Fruit fly (Drosophila melanogaster): ENCODE data around the gene Gpo3.

DNA sequence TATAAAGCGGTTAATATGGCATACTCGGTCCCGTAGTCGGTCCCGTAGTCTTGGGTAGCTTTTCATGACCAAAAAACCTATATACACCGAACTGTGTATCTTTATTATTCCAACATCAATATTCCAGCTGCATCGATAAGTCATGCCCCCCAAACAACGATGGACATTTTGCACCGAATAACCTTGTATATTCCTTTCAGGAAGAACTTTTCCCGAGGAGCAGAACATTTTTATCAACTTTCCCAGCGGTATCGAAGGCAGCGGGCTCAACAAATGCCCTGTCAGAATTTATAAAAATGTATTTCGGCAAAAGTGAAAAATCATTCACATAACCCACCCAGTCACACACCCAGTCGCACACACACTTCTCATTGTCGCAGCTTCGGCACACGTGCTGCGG lies 38.6 kb downstream of the Gpo3 start, which contains the start of gene TM9SF4:
- TF ChIP-seq insv (optimal IDR thresholded peaks at IDR 0.05) (no peak), psq (optimal IDR thresholded peaks at IDR 0.05) (no peak), Myc (optimal IDR thresholded peaks at IDR 0.05) (no peak)
